Fruit fly (Drosophila melanogaster) whole organism, embryonic: ENCODE results near the gene bun.

Experiments
- CG14014 ChIP-seq: fragments of 200-800 bp; sonication (Bioruptor generic); IDR thresholded peaks from 2 replicates; pipeline ENCODE4 v1.3.6; 2022; ENCODE audit warnings: missing biosample characterization, missing genetic modification characterization
- CG32772 ChIP-seq: fragments of 200-800 bp; sonication (Bioruptor generic); IDR thresholded peaks from 2 replicates; pipeline ENCODE4 v1.3.6; 2022; ENCODE audit warnings: missing biosample characterization, missing genetic modification characterization
- bigmax ChIP-seq: fragments of 200-800 bp; sonication (Bioruptor generic); optimal IDR thresholded peaks from 2 replicates; lab custom pipeline; 2018; ENCODE audit warnings: missing biosample characterization, mild to moderate bottlenecking, missing genetic modification characterization
- corto ChIP-seq: fragments of 200-800 bp; sonication (Bioruptor generic); optimal IDR thresholded peaks from 2 replicates; lab custom pipeline; 2016; ENCODE audit warnings: missing biosample characterization, mild to moderate bottlenecking, missing genetic modification characterization, moderate library complexity
- gsb-n ChIP-seq: fragments of 200-800 bp; sonication (Bioruptor generic); optimal IDR thresholded peaks from 3 replicates; lab custom pipeline; 2018; ENCODE audit warnings: missing biosample characterization, mild to moderate bottlenecking, missing genetic modification characterization
- lov ChIP-seq, 2 experiments: fragments of 200-800 bp in 1 of 2; fragments of >200 bp in 1 of 2; sonication (Bioruptor generic) in 1 of 2; IDR thresholded peaks in 1 of 2; optimal IDR thresholded peaks in 1 of 2; 2 replicates in 1 of 2; 3 replicates in 1 of 2; pipeline versions ENCODE4 v1.3.6 to Lab custom; 2017 to 2022; ENCODE audit warnings: missing biosample characterization in 1 of 2, missing genetic modification characterization in 1 of 2
- usp ChIP-seq: fragments of >200 bp; optimal IDR thresholded peaks from 2 replicates; lab custom pipeline; 2017; ENCODE audit warnings: missing biosample characterization, missing genetic modification characterization

DNA sequence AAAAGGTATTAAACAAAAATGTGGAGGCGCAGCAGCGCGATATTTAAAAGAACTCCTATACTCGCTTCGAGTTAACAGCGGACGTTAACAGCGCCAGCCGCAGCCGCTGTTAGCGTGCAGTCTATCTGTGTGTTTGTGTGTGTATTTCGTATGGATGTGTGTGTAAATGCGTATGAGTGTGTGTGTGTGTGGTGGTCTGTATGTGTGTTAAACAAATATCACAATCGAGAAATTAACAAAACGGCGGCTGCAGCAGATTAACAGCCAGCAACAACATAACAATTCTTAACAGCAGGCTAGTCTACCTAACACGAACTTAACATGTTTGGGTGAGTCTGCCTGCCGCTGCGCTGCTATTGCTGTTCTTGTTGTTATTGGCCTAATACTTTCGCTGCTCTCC is 89.2 kb downstream of the bun start:
- TF ChIP-seq gsb-n (tag; lab: Kevin White, UChicago) (no peak), CG32772 (GFP tag; lab: Robert Waterston, UW) (no peak), corto (GFP tag; lab: Kevin White, UChicago) (no peak), lov (optimal IDR thresholded peaks at IDR 0.05; lab: Kevin White, UChicago) (no peak), lov (GFP tag; IDR thresholded peaks at IDR 0.05; lab: Robert Waterston, UW) (no peak), CG14014 (GFP tag; lab: Robert Waterston, UW) (no peak), usp (GFP tag; lab: Kevin White, UChicago) (no peak), bigmax (GFP tag; lab: Kevin White, UChicago) (no peak)
